Fruit fly (Drosophila melanogaster) whole organism, embryonic: Measurements from ENCODE around the gene CG13408.

Experiments used
- Abd-B ChIP-seq: fragments of 200-800 bp; sonication (Bioruptor generic); optimal IDR thresholded peaks from 2 replicates; lab custom pipeline; 2018; ENCODE audit warnings: missing biosample characterization, mild to moderate bottlenecking, missing genetic modification characterization, moderate library complexity
- Blimp-1 ChIP-seq: fragments of 200-800 bp; sonication (Bioruptor generic); optimal IDR thresholded peaks from 3 replicates; lab custom pipeline; 2018; ENCODE audit warnings: missing biosample characterization, missing genetic modification characterization, mild to moderate bottlenecking, moderate library complexity, missing genetic modification reagents
- BtbVII ChIP-seq: fragments of 200-800 bp; sonication (Bioruptor generic); optimal IDR thresholded peaks from 3 replicates; lab custom pipeline; 2017; ENCODE audit warnings: missing biosample characterization, mild to moderate bottlenecking, missing genetic modification characterization
- CG10267 ChIP-seq: fragments of 200-800 bp; sonication (Bioruptor generic); optimal IDR thresholded peaks from 2 replicates; lab custom pipeline; 2018; ENCODE audit warnings: missing biosample characterization, mild to moderate bottlenecking, missing genetic modification characterization, moderate library complexity
- CG10366 ChIP-seq: fragments of 200-800 bp; sonication (Bioruptor generic); IDR thresholded peaks from 2 replicates; pipeline ENCODE4 v1.3.6; 2022; ENCODE audit warnings: missing biosample characterization, missing genetic modification characterization
- CG10543 ChIP-seq: fragments of 200-800 bp; sonication (Bioruptor generic); optimal IDR thresholded peaks from 3 replicates; lab custom pipeline; 2017; ENCODE audit warnings: missing biosample characterization, mild to moderate bottlenecking, missing genetic modification characterization, moderate library complexity
- CG10959 ChIP-seq: fragments of 200-800 bp; sonication (Bioruptor generic); IDR thresholded peaks from 2 replicates; pipeline ENCODE4 v1.3.6; 2022; ENCODE audit warnings: missing biosample characterization, missing genetic modification characterization
- CG11398 ChIP-seq: fragments of 200-800 bp; sonication (Bioruptor generic); optimal IDR thresholded peaks from 2 replicates; lab custom pipeline; 2016; ENCODE audit warnings: missing biosample characterization, missing genetic modification characterization
- CG11456 ChIP-seq: fragments of 200-800 bp; sonication (Bioruptor generic); IDR thresholded peaks from 3 replicates; pipeline ENCODE4 v1.3.6; 2022; ENCODE audit warnings: missing biosample characterization, missing genetic modification characterization
- CG11560 ChIP-seq: fragments of 200-800 bp; sonication (Bioruptor generic); IDR thresholded peaks from 3 replicates; pipeline ENCODE4 v1.3.6; 2022; ENCODE audit warnings: missing biosample characterization, missing genetic modification characterization
- CG12219 ChIP-seq: fragments of 200-800 bp; sonication (Bioruptor generic); optimal IDR thresholded peaks from 3 replicates; lab custom pipeline; 2018; ENCODE audit warnings: missing biosample characterization, mild to moderate bottlenecking, missing genetic modification characterization
- CG12942 ChIP-seq: fragments of 200-800 bp; sonication (Bioruptor generic); optimal IDR thresholded peaks from 3 replicates; lab custom pipeline; 2016; ENCODE audit warnings: missing biosample characterization, missing genetic modification characterization
- CG13424 ChIP-seq: fragments of 200-800 bp; sonication (Bioruptor generic); optimal IDR thresholded peaks from 2 replicates; lab custom pipeline; 2019; ENCODE audit warnings: missing biosample characterization, mild to moderate bottlenecking, missing genetic modification characterization, moderate library complexity
- CG14050 ChIP-seq: fragments of 200-800 bp; sonication (Bioruptor generic); IDR thresholded peaks from 3 replicates; pipeline ENCODE4 v1.3.6; 2022; ENCODE audit warnings: missing biosample characterization, missing genetic modification characterization
- CG17328 ChIP-seq: fragments of 200-800 bp; sonication (Bioruptor generic); IDR thresholded peaks from 2 replicates; pipeline ENCODE4 v1.3.6; 2022; ENCODE audit warnings: missing biosample characterization, missing genetic modification characterization
- CG18011 ChIP-seq: fragments of 200-800 bp; sonication (Bioruptor generic); optimal IDR thresholded peaks from 2 replicates; lab custom pipeline; 2017; ENCODE audit warnings: missing biosample characterization, missing genetic modification characterization, mild to moderate bottlenecking, moderate library complexity, missing genotype
- CG18262 ChIP-seq: fragments of 200-800 bp; optimal IDR thresholded peaks from 3 replicates; lab custom pipeline; 2019; ENCODE audit warnings: missing biosample characterization, mild to moderate bottlenecking, missing genetic modification characterization, moderate library complexity
- CG18599 ChIP-seq: fragments of 200-800 bp; sonication (Bioruptor generic); optimal IDR thresholded peaks from 3 replicates; lab custom pipeline; 2017; ENCODE audit warnings: missing biosample characterization, missing genetic modification characterization, mild to moderate bottlenecking, moderate library complexity, missing genetic modification reagents
- CG4424 ChIP-seq: fragments of 200-800 bp; sonication (Bioruptor generic); optimal IDR thresholded peaks from 3 replicates; lab custom pipeline; 2016; ENCODE audit warnings: missing biosample characterization, missing genetic modification characterization
- CG6254 ChIP-seq: fragments of 200-800 bp; sonication (Bioruptor generic); optimal IDR thresholded peaks from 3 replicates; lab custom pipeline; 2017; ENCODE audit warnings: mild to moderate bottlenecking, missing biosample characterization, missing genetic modification reagents, missing genetic modification characterization
- CG6765 ChIP-seq: fragments of 200-800 bp; sonication (Bioruptor generic); optimal IDR thresholded peaks from 3 replicates; lab custom pipeline; 2017; ENCODE audit warnings: missing biosample characterization, mild to moderate bottlenecking, missing genetic modification characterization
- CG8944 ChIP-seq: fragments of 200-800 bp; sonication (Bioruptor generic); optimal IDR thresholded peaks from 3 replicates; lab custom pipeline; 2016; ENCODE audit warnings: missing biosample characterization, missing genetic modification characterization
- CG9609 ChIP-seq: fragments of 200-800 bp; sonication (Bioruptor generic); optimal IDR thresholded peaks from 3 replicates; lab custom pipeline; 2016; ENCODE audit warnings: missing biosample characterization, missing genetic modification characterization
- D19A ChIP-seq: fragments of 200-800 bp; optimal IDR thresholded peaks from 3 replicates; lab custom pipeline; 2019; ENCODE audit warnings: missing biosample characterization, mild to moderate bottlenecking, missing genetic modification characterization, moderate library complexity
- D19B ChIP-seq: fragments of 200-800 bp; sonication (Bioruptor generic); optimal IDR thresholded peaks from 2 replicates; lab custom pipeline; 2017; ENCODE audit warnings: missing biosample characterization, mild to moderate bottlenecking, missing genetic modification characterization
- Dfd ChIP-seq, 2 experiments: fragments of >200 bp; optimal IDR thresholded peaks; 2 replicates each; lab custom pipeline; 2017; ENCODE audit warnings: missing biosample characterization in 2 of 2, missing genetic modification characterization in 2 of 2
- Dll ChIP-seq: fragments of 200-800 bp; sonication (Bioruptor generic); IDR thresholded peaks from 4 replicates; pipeline ENCODE4 v1.3.6; 2022; ENCODE audit warnings: missing biosample characterization, missing genetic modification characterization; ENCODE audit not compliant: partially characterized antibody
- Dp ChIP-seq: fragments of 200-800 bp; sonication (Bioruptor generic); optimal IDR thresholded peaks from 2 replicates; lab custom pipeline; 2018; ENCODE audit warnings: missing biosample characterization, mild to moderate bottlenecking, missing genetic modification characterization, moderate library complexity
- Ets97D ChIP-seq: fragments of 200-800 bp; sonication (Bioruptor generic); optimal IDR thresholded peaks from 3 replicates; lab custom pipeline; 2016; ENCODE audit warnings: missing biosample characterization, missing genetic modification characterization
- HLH54F ChIP-seq: fragments of 200-800 bp; sonication (Bioruptor generic); optimal IDR thresholded peaks from 3 replicates; lab custom pipeline; 2016; ENCODE audit warnings: missing biosample characterization, missing genetic modification characterization
- Hmr ChIP-seq: fragments of 200-800 bp; sonication (Bioruptor generic); optimal IDR thresholded peaks from 3 replicates; lab custom pipeline; 2017; ENCODE audit warnings: mild to moderate bottlenecking, missing biosample characterization, missing genetic modification reagents, missing genetic modification characterization
- Hr51 ChIP-seq, 2 experiments: fragments of 200-800 bp; sonication (Bioruptor generic); optimal IDR thresholded peaks; 2 replicates in 1 of 2; 3 replicates in 1 of 2; lab custom pipeline; 2016 to 2018; ENCODE audit warnings: missing biosample characterization in 2 of 2, missing genetic modification characterization in 2 of 2, mild to moderate bottlenecking in 1 of 2, moderate library complexity in 1 of 2
- Oaz ChIP-seq: fragments of 200-800 bp; sonication (Bioruptor generic); IDR thresholded peaks from 2 replicates; pipeline ENCODE4 v1.3.6; 2022; ENCODE audit warnings: missing biosample characterization, missing genetic modification characterization
- Pdp1 ChIP-seq, 2 experiments: fragments of 200-800 bp; sonication (Bioruptor generic); optimal IDR thresholded peaks; 3 replicates each; lab custom pipeline; 2016; ENCODE audit warnings: missing biosample characterization in 2 of 2, missing genetic modification characterization in 2 of 2, mild to moderate bottlenecking in 1 of 2, moderate library complexity in 1 of 2
- YL-1 ChIP-seq: fragments of 200-800 bp; sonication (Bioruptor generic); optimal IDR thresholded peaks from 3 replicates; lab custom pipeline; 2017; ENCODE audit warnings: missing biosample characterization, mild to moderate bottlenecking, missing genetic modification characterization
- cato ChIP-seq: fragments of 200-800 bp; sonication (Bioruptor generic); optimal IDR thresholded peaks from 2 replicates; lab custom pipeline; 2016; ENCODE audit warnings: missing biosample characterization, missing genetic modification characterization, borderline replicate concordance
- crc ChIP-seq: fragments of 200-800 bp; sonication (Bioruptor generic); optimal IDR thresholded peaks from 2 replicates; lab custom pipeline; 2016; ENCODE audit warnings: missing biosample characterization, missing genetic modification characterization
- emc ChIP-seq: fragments of 200-800 bp; sonication (Bioruptor generic); optimal IDR thresholded peaks from 2 replicates; lab custom pipeline; 2016; ENCODE audit warnings: missing biosample characterization, missing genetic modification characterization
- eve ChIP-seq, 2 experiments: fragments of >200 bp; optimal IDR thresholded peaks; 2 replicates each; lab custom pipeline; 2017; ENCODE audit warnings: missing biosample characterization in 2 of 2, missing genetic modification characterization in 2 of 2
- ewg ChIP-seq: fragments of 200-800 bp; sonication (Bioruptor generic); optimal IDR thresholded peaks from 3 replicates; lab custom pipeline; 2017; ENCODE audit warnings: mild to moderate bottlenecking, missing biosample characterization, missing genetic modification reagents, missing genetic modification characterization
- fru ChIP-seq: fragments of >200 bp; optimal IDR thresholded peaks from 2 replicates; lab custom pipeline; 2017
- ftz-f1 ChIP-seq: fragments of 200-800 bp; sonication (Bioruptor generic); optimal IDR thresholded peaks from 2 replicates; lab custom pipeline; 2016; ENCODE audit warnings: missing biosample characterization, missing genetic modification characterization
- hkb ChIP-seq, 2 experiments: fragments of 200-800 bp in 1 of 2; fragments of >200 bp in 1 of 2; sonication (Bioruptor generic) in 1 of 2; IDR thresholded peaks in 1 of 2; optimal IDR thresholded peaks in 1 of 2; 2 replicates each; pipeline versions ENCODE4 v1.3.6 to Lab custom; 2017 to 2022; ENCODE audit warnings: missing biosample characterization in 1 of 2, missing genetic modification characterization in 1 of 2
- jigr1 ChIP-seq: fragments of 200-800 bp; sonication (Bioruptor generic); IDR thresholded peaks from 3 replicates; pipeline ENCODE4 v1.3.6; 2022; ENCODE audit warnings: missing biosample characterization, missing genetic modification characterization
- jing ChIP-seq: fragments of 200-800 bp; sonication (Bioruptor generic); optimal IDR thresholded peaks from 2 replicates; lab custom pipeline; 2018; ENCODE audit warnings: missing biosample characterization, mild to moderate bottlenecking, missing genetic modification characterization
- lilli ChIP-seq: fragments of 200-800 bp; sonication (Bioruptor generic); optimal IDR thresholded peaks from 3 replicates; lab custom pipeline; 2016; ENCODE audit warnings: missing biosample characterization, missing genetic modification characterization
- nerfin-2 ChIP-seq: fragments of 200-800 bp; sonication (Bioruptor generic); IDR thresholded peaks from 2 replicates; pipeline ENCODE4 v1.3.6; 2022; ENCODE audit warnings: missing biosample characterization, missing genetic modification characterization; ENCODE audit not compliant: partially characterized antibody
- ranshi ChIP-seq: fragments of 200-800 bp; sonication (Bioruptor generic); IDR thresholded peaks from 2 replicates; pipeline ENCODE4 v1.3.6; 2022; ENCODE audit warnings: missing biosample characterization, missing genetic modification characterization
- zen ChIP-seq: fragments of 200-800 bp; sonication (Bioruptor generic); optimal IDR thresholded peaks from 3 replicates; lab custom pipeline; 2018; ENCODE audit warnings: missing biosample characterization, mild to moderate bottlenecking, missing genetic modification characterization, moderate library complexity

Gene CG13408

dm6 chr3R:22041625-22042282, 38.4 kb upstream of the CG13408 start, which contains the start of gene how (continued):
- TF ChIP-seq CG6254 (GFP tag; lab: Kevin White, UChicago) = peak; percentile 16
- TF ChIP-seq nerfin-2 = no peak
- no peak for TF ChIP-seq fru (lab: Kevin White, UChicago)
- no peak for TF ChIP-seq YL-1
- TF ChIP-seq CG14050 (GFP tag; lab: Robert Waterston, UW) = no peak
- peak; percentile 11 for TF ChIP-seq CG8944 (GFP tag; lab: Kevin White, UChicago)
- TF ChIP-seq CG4424 = peak; percentile 28
- no peak for TF ChIP-seq D19B (GFP tag; lab: Kevin White, UChicago)
- no peak for TF ChIP-seq HLH54F (GFP tag; lab: Kevin White, UChicago)
- TF ChIP-seq crc (GFP tag; lab: Kevin White, UChicago) = no peak
- no peak for TF ChIP-seq ftz-f1 (GFP tag; lab: Kevin White, UChicago)
- TF ChIP-seq Hr51 (GFP tag; optimal IDR thresholded peaks at IDR 0.05; lab: Kevin White, UChicago) = peak; percentile 9 to 31
- TF ChIP-seq CG12942 (GFP tag; lab: Kevin White, UChicago) = no peak
- TF ChIP-seq eve (GFP tag; optimal IDR thresholded peaks at IDR 0.05; lab: Kevin White, UChicago) = no peak
- TF ChIP-seq CG18011 (GFP tag; lab: Kevin White, UChicago) = no peak
- no peak for TF ChIP-seq jing (GFP tag; lab: Kevin White, UChicago)
- no peak for TF ChIP-seq ranshi (GFP tag; lab: Robert Waterston, UW)
- no peak for TF ChIP-seq emc (GFP tag; lab: Kevin White, UChicago)
- peak; percentile 48 for TF ChIP-seq CG18262 (tag; lab: Kevin White, UChicago)
- no peak for TF ChIP-seq cato (GFP tag; lab: Kevin White, UChicago)
- TF ChIP-seq ewg = no peak
- TF ChIP-seq Dfd (GFP tag; optimal IDR thresholded peaks at IDR 0.05; lab: Kevin White, UChicago) = no peak
- TF ChIP-seq Blimp-1 = peak; percentile 17
- TF ChIP-seq D19A (tag; lab: Kevin White, UChicago) = no peak
- no peak for TF ChIP-seq BtbVII (GFP tag; lab: Kevin White, UChicago)
- no peak for TF ChIP-seq CG17328 (GFP tag; lab: Robert Waterston, UW)
- peak; percentile 10 for TF ChIP-seq Hmr (GFP tag; lab: Kevin White, UChicago)
- TF ChIP-seq CG13424 (tag; lab: Kevin White, UChicago) = peak; percentile 8
- TF ChIP-seq lilli (GFP tag; lab: Kevin White, UChicago) = peak; percentile 45
- peak; percentile 57; the same call in 3 of the 4 replicates for TF ChIP-seq Dll (GFP tag; lab: Robert Waterston, UW)
- no peak for TF ChIP-seq jigr1 (GFP tag; lab: Robert Waterston, UW)
- peak; percentile 92 for TF ChIP-seq Dp (GFP tag; lab: Kevin White, UChicago)
- TF ChIP-seq CG10366 (GFP tag; lab: Robert Waterston, UW) = no peak
- peak; percentile 31 for TF ChIP-seq CG18599 (GFP tag; lab: Kevin White, UChicago)
- peak; percentile 17 for TF ChIP-seq CG12219 (GFP tag; lab: Kevin White, UChicago)
- TF ChIP-seq CG11456 (GFP tag; lab: Robert Waterston, UW) = 0 out of 3 replicates have a peak, but pooled peaks have one; percentile 41
- TF ChIP-seq CG11398 (GFP tag; lab: Kevin White, UChicago) = no peak
- TF ChIP-seq CG10267 = peak; percentile 40
- TF ChIP-seq Abd-B = no peak
- TF ChIP-seq CG6765 = peak; percentile 29
- TF ChIP-seq CG11560 (tag; lab: Robert Waterston, UW) = no peak
- peak; percentile 52 for TF ChIP-seq Ets97D (GFP tag; lab: Kevin White, UChicago)
- TF ChIP-seq CG10959 (GFP tag; lab: Robert Waterston, UW) = no peak
- peak; percentile 1 for TF ChIP-seq zen (tag; lab: Kevin White, UChicago)
- TF ChIP-seq CG9609 (GFP tag; lab: Kevin White, UChicago) = no peak
- TF ChIP-seq CG10543 (GFP tag; lab: Kevin White, UChicago) = peak; percentile 20
- no peak for TF ChIP-seq Oaz (GFP tag; lab: Robert Waterston, UW)
- peak; percentile 32 to 33 for TF ChIP-seq Pdp1 (GFP tag; optimal IDR thresholded peaks at IDR 0.05; lab: Kevin White, UChicago)
- TF ChIP-seq hkb (optimal IDR thresholded peaks at IDR 0.05; lab: Kevin White, UChicago) = no peak
- TF ChIP-seq hkb (GFP tag; IDR thresholded peaks at IDR 0.05; lab: Robert Waterston, UW) = no peak
